Fruit fly (Drosophila melanogaster): ENCODE results near the gene Dhpr.

Dhpr gene

DNA sequence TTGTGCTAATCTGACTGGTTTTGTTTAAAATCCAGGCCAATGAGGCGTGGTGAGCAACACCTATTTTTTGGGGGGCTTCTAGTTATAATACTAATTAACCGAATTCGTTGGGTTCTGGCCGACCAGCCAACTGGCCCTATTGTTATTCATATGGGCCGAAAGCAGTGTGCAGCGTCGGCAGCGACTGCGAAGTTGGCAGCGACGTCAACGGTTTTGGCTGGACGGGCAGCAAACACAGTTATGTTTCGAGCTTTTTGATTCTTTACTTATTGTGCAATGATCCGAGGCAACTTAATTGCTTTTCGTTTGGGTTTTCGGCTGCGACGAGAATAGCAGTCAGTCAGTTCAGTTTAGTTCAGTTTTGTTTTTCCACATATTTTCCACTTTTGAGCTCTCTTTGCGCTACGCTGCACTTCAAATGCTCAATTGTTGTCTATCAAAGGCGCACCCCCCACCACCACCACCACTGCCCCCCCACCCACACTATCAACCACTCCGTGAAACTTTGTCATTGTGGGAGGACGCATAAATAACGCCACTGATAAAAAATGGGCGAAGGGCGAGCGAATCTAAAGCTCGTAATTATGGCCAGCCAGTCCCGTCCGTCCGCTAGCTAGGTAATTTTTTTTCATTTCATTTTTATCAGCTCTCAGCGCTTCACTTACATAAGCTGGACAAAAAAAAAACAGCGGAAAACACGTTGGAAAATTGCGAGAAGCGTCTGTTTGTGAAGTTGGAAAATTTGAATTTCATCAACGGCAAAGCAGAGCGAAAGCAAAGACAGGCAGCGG, 8.1 kb upstream of the Dhpr start:
- no peak for TF ChIP-seq CG8119 (GFP tag; IDR thresholded peaks at IDR 0.05)
- TF ChIP-seq CG10631 (GFP tag; optimal IDR thresholded peaks at IDR 0.05) = no peak
- TF ChIP-seq CG3919 (GFP tag; optimal IDR thresholded peaks at IDR 0.05) = no peak
- no peak for TF ChIP-seq Smox (GFP tag; optimal IDR thresholded peaks at IDR 0.05)
- TF ChIP-seq dac (GFP tag; optimal IDR thresholded peaks at IDR 0.05) = no peak
- no peak for TF ChIP-seq Met (GFP tag; optimal IDR thresholded peaks at IDR 0.05)
- TF ChIP-seq Ets96B (tag; optimal IDR thresholded peaks at IDR 0.05) = no peak
- no peak for TF ChIP-seq Sox102F (GFP tag; optimal IDR thresholded peaks at IDR 0.05)
- TF ChIP-seq CG11902 (GFP tag; optimal IDR thresholded peaks at IDR 0.05) = no peak
- TF ChIP-seq Hr38 (GFP tag; optimal IDR thresholded peaks at IDR 0.05) = no peak
- no peak for TF ChIP-seq svp (GFP tag)
- TF ChIP-seq eg (GFP tag; IDR thresholded peaks at IDR 0.05) = no peak
- TF ChIP-seq Lpt (GFP tag; optimal IDR thresholded peaks at IDR 0.05) = no peak

DNA sequence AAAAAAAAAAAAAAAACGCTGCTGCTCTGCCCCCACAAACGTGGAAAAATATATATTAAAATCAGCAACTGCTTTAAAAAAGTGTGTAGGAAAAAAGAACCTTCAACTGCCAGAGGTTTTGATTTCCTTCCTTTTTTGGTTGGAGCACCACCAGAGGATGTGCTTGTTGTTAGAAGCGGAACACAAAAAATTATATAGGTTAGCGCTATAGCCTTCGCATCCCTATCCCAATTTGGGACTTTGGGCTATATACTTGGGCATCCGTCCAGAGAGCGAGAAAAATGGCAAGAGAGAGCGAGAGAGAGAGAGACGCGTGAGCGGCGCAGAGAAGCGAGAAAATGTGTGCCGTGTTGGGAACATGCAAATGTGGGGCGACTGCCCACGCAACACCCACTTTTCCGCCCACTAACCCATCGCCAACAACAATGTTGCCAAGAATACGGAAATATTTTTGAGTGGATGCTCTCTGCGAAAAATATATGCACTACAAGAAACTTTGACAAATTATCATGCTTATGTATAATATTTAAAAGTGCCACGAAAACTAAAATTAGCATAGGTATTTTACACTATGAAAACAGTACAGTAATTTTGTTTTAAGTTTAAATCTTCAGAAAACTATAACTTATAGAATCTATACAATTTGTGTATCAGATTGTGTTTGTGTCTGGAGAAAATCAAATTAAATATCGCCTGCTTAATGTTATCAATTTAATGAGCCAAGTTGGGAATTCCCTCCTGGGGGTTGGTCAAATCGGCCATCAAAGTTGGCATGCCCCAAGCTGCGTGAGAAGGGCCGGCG, 7.3 kb upstream of the Dhpr start:
- no peak for TF ChIP-seq Smox (GFP tag; optimal IDR thresholded peaks at IDR 0.05)
- TF ChIP-seq CG4318 (GFP tag; optimal IDR thresholded peaks at IDR 0.05) = peak; percentile 54
- no peak for TF ChIP-seq CG11294 (GFP tag; IDR thresholded peaks at IDR 0.05)
- peak; percentile 14 for TF ChIP-seq pdm3 (GFP tag; optimal IDR thresholded peaks at IDR 0.05)
- peak; percentile 18 for TF ChIP-seq CG16779 (tag; optimal IDR thresholded peaks at IDR 0.05)
- TF ChIP-seq CG9139 (GFP tag; optimal IDR thresholded peaks at IDR 0.05) = no peak
- no peak for TF ChIP-seq spab (GFP tag; optimal IDR thresholded peaks at IDR 0.05)
- no peak for TF ChIP-seq CG31627 (GFP tag; optimal IDR thresholded peaks at IDR 0.05)
- peak; percentile 51; the same call in 1 of the 3 replicates for TF ChIP-seq CG6163 (GFP tag; IDR thresholded peaks at IDR 0.05)
- TF ChIP-seq CG7368 (GFP tag; optimal IDR thresholded peaks at IDR 0.05) = no peak
- TF ChIP-seq dsx (GFP tag; optimal IDR thresholded peaks at IDR 0.05; ENCODE audit: poor library complexity, severe bottlenecking) = peak; percentile 27
- TF ChIP-seq fkh (GFP tag; optimal IDR thresholded peaks at IDR 0.05) = no peak
- TF ChIP-seq CG6808 (GFP tag; optimal IDR thresholded peaks at IDR 0.05) = no peak
- TF ChIP-seq CG6276 (GFP tag; optimal IDR thresholded peaks at IDR 0.05) = peak; percentile 50
- peak; percentile 21 for TF ChIP-seq Eip75B (GFP tag; optimal IDR thresholded peaks at IDR 0.05)
- no peak for TF ChIP-seq CG6854 (GFP tag; optimal IDR thresholded peaks at IDR 0.05)
- peak; percentile 33 for TF ChIP-seq Ets96B (tag; optimal IDR thresholded peaks at IDR 0.05)
- no peak for TF ChIP-seq Met (GFP tag; optimal IDR thresholded peaks at IDR 0.05)
- TF ChIP-seq CG10631 (GFP tag; optimal IDR thresholded peaks at IDR 0.05) = peak; percentile 39
- peak; percentile 43 for TF ChIP-seq CG3032 (tag; optimal IDR thresholded peaks at IDR 0.05)
- TF ChIP-seq CG6792 (GFP tag; optimal IDR thresholded peaks at IDR 0.05) = peak; percentile 11
- TF ChIP-seq CG1621 (tag; optimal IDR thresholded peaks at IDR 0.05) = no peak
- TF ChIP-seq Sox14 (GFP tag; optimal IDR thresholded peaks at IDR 0.05) = peak; percentile 11
- peak; percentile 11 for TF ChIP-seq achi (GFP tag; optimal IDR thresholded peaks at IDR 0.05)
- no peak for TF ChIP-seq fd85E (GFP tag; optimal IDR thresholded peaks at IDR 0.05)
- peak; percentile 26 for TF ChIP-seq dac (GFP tag; optimal IDR thresholded peaks at IDR 0.05)
- TF ChIP-seq Blimp-1 (GFP tag; optimal IDR thresholded peaks at IDR 0.05) = no peak
- TF ChIP-seq svp (GFP tag) = peak; percentile 67
- TF ChIP-seq topi (GFP tag; optimal IDR thresholded peaks at IDR 0.05) = peak; percentile 17
- no peak for TF ChIP-seq Hr38 (GFP tag; optimal IDR thresholded peaks at IDR 0.05)
- TF ChIP-seq Eip78C (GFP tag) = peak; percentile 70
- no peak for TF ChIP-seq CG8632 (GFP tag; optimal IDR thresholded peaks at IDR 0.05)
- peak; percentile 9 for TF ChIP-seq cyc (GFP tag; optimal IDR thresholded peaks at IDR 0.05)
- no peak for TF ChIP-seq CG8319 (GFP tag; optimal IDR thresholded peaks at IDR 0.05)
- no peak for TF ChIP-seq Eip93F (GFP tag; optimal IDR thresholded peaks at IDR 0.05)
- TF ChIP-seq Sox15 (GFP tag; optimal IDR thresholded peaks at IDR 0.05) = no peak
- peak in 1 of 2 experiments; percentile 17 for TF ChIP-seq ss (GFP tag; optimal IDR thresholded peaks at IDR 0.05)
- peak; percentile 11 for TF ChIP-seq Ets21C (GFP tag; optimal IDR thresholded peaks at IDR 0.05)
- peak; percentile 33 for TF ChIP-seq acj6 (GFP tag; optimal IDR thresholded peaks at IDR 0.05)
- TF ChIP-seq fd59A (GFP tag; optimal IDR thresholded peaks at IDR 0.05) = no peak
- peak; percentile 36; the same call in 1 of the 3 replicates for TF ChIP-seq CG8119 (GFP tag; IDR thresholded peaks at IDR 0.05)
